Worm (Caenorhabditis elegans): ENCODE data around the gene F47D12.3.
A peak's percentile ranks its signal among the peaks of the same experiment; 100 is the strongest.

Gene F47D12.3

DNA sequence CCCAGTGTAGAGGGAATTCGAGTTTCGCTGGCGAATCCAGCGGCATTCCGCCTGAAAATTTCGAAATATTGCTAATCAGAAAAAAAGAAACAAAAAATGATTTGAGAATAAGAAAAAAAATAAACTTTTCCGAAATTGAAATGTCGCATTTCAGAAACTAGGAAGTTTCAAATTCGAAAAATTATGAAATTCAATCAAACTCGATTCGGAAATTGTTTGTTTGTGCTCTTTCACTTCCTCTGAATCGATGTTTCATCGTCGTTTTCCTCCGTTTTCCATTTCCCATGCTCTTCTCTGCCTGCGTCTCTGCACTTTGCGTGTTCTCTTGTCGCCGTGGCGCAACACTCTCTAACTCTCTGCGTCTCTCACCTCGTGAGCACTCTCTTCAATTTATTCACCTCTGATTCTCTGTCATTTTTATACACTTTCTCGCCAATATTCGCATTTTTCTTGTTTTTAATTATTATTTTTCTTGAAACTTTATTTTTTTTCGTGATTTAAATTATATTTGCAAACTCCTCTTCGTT, 19.9 kb upstream of the F47D12.3 start, which contains the start of gene C18F10.7 (continued):
- TF ChIP-seq efl-3 (GFP tag; optimal IDR thresholded peaks at IDR 0.05) (no peak), lin-39 (tag; optimal IDR thresholded peaks at IDR 0.05) (peak; percentile 51), ama-1 (optimal IDR thresholded peaks at IDR 0.05) (no peak), vab-15 (tag; optimal IDR thresholded peaks at IDR 0.05) (no peak), pqm-1 (tag; optimal IDR thresholded peaks at IDR 0.05) (no peak), nhr-71 (tag; optimal IDR thresholded peaks at IDR 0.05) (peak; percentile 89), nhr-85 (tag) (peak; percentile 70), unc-62 (GFP tag; optimal IDR thresholded peaks at IDR 0.05) (no peak), pax-3 (tag; optimal IDR thresholded peaks at IDR 0.05) (no peak), fkh-4 (tag; optimal IDR thresholded peaks at IDR 0.05; ENCODE audit: borderline replicate concordance) (no peak), nhr-12 (tag; optimal IDR thresholded peaks at IDR 0.05) (no peak), nhr-77 (tag; optimal IDR thresholded peaks at IDR 0.05) (peak; percentile 11), nhr-28 (tag; optimal IDR thresholded peaks at IDR 0.05) (no peak), pag-3 (tag; optimal IDR thresholded peaks at IDR 0.05; ENCODE audit: borderline replicate concordance, insufficient read depth) (no peak), C34B4.2 (tag; optimal IDR thresholded peaks at IDR 0.05) (no peak), sox-4 (tag; optimal IDR thresholded peaks at IDR 0.05) (no peak), tlp-1 (tag; optimal IDR thresholded peaks at IDR 0.05) (no peak), hlh-4 (tag; optimal IDR thresholded peaks at IDR 0.05) (no peak), egl-13 (tag; optimal IDR thresholded peaks at IDR 0.05) (peak; percentile 71), C04F5.9 (tag; optimal IDR thresholded peaks at IDR 0.05) (peak; percentile 34), mef-2 (tag; optimal IDR thresholded peaks at IDR 0.05) (peak; percentile 61), lin-15B (tag; optimal IDR thresholded peaks at IDR 0.05) (no peak), unc-86 (tag; optimal IDR thresholded peaks at IDR 0.05) (peak; percentile 65), ceh-90 (tag; optimal IDR thresholded peaks at IDR 0.05) (no peak), lin-13 (GFP tag; optimal IDR thresholded peaks at IDR 0.05) (no peak), ceh-88 (GFP tag; IDR thresholded peaks at IDR 0.05) (no peak; the same call in 1 of the 2 replicates), egl-27 (tag; optimal IDR thresholded peaks at IDR 0.05) (no peak), rnt-1 (tag; optimal IDR thresholded peaks at IDR 0.05) (peak; percentile 79), C16A3.4 (tag; optimal IDR thresholded peaks at IDR 0.05) (peak; percentile 35), nhr-237 (tag; optimal IDR thresholded peaks at IDR 0.05) (no peak), ceh-63 (GFP tag; optimal IDR thresholded peaks at IDR 0.05) (no peak), isw-1 (GFP tag; IDR thresholded peaks at IDR 0.05) (peak; percentile 30), lir-3 (tag; optimal IDR thresholded peaks at IDR 0.05; ENCODE audit: poor library complexity) (peak; percentile 37), elt-3 (tag; optimal IDR thresholded peaks at IDR 0.05) (no peak), nhr-90 (tag; optimal IDR thresholded peaks at IDR 0.05; ENCODE audit: poor library complexity) (peak; percentile 59), Y116A8C.19 (tag; optimal IDR thresholded peaks at IDR 0.05; ENCODE audit: borderline replicate concordance) (no peak), ceh-82 (tag; optimal IDR thresholded peaks at IDR 0.05) (peak; percentile 37 to 64 (median 38)), sptf-1 (tag; optimal IDR thresholded peaks at IDR 0.05) (no peak), xbp-1 (tag; optimal IDR thresholded peaks at IDR 0.05) (peak; percentile 70), unc-130 (tag; optimal IDR thresholded peaks at IDR 0.05) (no peak), mep-1 (tag; optimal IDR thresholded peaks at IDR 0.05) (peak; percentile 50), ztf-4 (tag; optimal IDR thresholded peaks at IDR 0.05) (peak; percentile 43), mdl-1 (tag; optimal IDR thresholded peaks at IDR 0.05) (peak in 1 of 2 experiments; percentile 90), unc-98 (GFP tag; IDR thresholded peaks at IDR 0.05) (no peak), aly-2 (tag; optimal IDR thresholded peaks at IDR 0.05) (peak; percentile 24), nhr-11 (tag; optimal IDR thresholded peaks at IDR 0.05) (peak; percentile 7), dsc-1 (tag; optimal IDR thresholded peaks at IDR 0.05) (peak; percentile 66), skn-1 (tag; optimal IDR thresholded peaks at IDR 0.05) (no peak), sup-37 (GFP tag; optimal IDR thresholded peaks at IDR 0.05) (peak; percentile 3), zip-4 (GFP tag; optimal IDR thresholded peaks at IDR 0.05) (no peak), lin-14 (GFP tag; optimal IDR thresholded peaks at IDR 0.05) (peak; percentile 87), nhr-76 (tag; optimal IDR thresholded peaks at IDR 0.05) (no peak), lin-35 (GFP tag; optimal IDR thresholded peaks at IDR 0.05) (peak; percentile 55 to 63)

Data from whole organism, L1 larva.